Fruit fly (Drosophila melanogaster) whole organism, prepupa: Measurements from ENCODE around the gene Nrt.

Experiments used
- Blimp-1 ChIP-seq: fragments of 200-800 bp; sonication (Bioruptor generic); optimal IDR thresholded peaks from 3 replicates; lab custom pipeline; 2017; ENCODE audit warnings: missing biosample characterization, missing genetic modification characterization, mild to moderate bottlenecking, moderate library complexity, missing genetic modification reagents
- CG10631 ChIP-seq: fragments of 200-800 bp; sonication (Bioruptor generic); optimal IDR thresholded peaks from 2 replicates; lab custom pipeline; 2016; ENCODE audit warnings: missing biosample characterization, missing genetic modification characterization
- CG11294 ChIP-seq: fragments of 200-800 bp; sonication (Bioruptor generic); IDR thresholded peaks from 2 replicates; pipeline ENCODE4 v1.3.6; 2022; ENCODE audit warnings: missing biosample characterization, missing genetic modification characterization
- CG11762 ChIP-seq: fragments of 200-800 bp; sonication (Bioruptor generic); optimal IDR thresholded peaks from 3 replicates; lab custom pipeline; 2016; ENCODE audit warnings: missing biosample characterization, missing genetic modification characterization; ENCODE audit not compliant: insufficient read depth
- CG11902 ChIP-seq: fragments of 200-800 bp; sonication (Bioruptor generic); optimal IDR thresholded peaks from 3 replicates; lab custom pipeline; 2016; ENCODE audit warnings: missing biosample characterization, missing genetic modification characterization
- CG15336 ChIP-seq: fragments of 200-800 bp; sonication (Bioruptor generic); IDR thresholded peaks from 2 replicates; pipeline ENCODE4 v1.3.6; 2022; ENCODE audit warnings: missing biosample characterization, missing genetic modification characterization
- CG1621 ChIP-seq: fragments of 200-800 bp; sonication (Bioruptor generic); optimal IDR thresholded peaks from 3 replicates; lab custom pipeline; 2018; ENCODE audit warnings: missing biosample characterization, mild to moderate bottlenecking, missing genetic modification characterization
- CG16779 ChIP-seq: fragments of 200-800 bp; sonication (Bioruptor generic); optimal IDR thresholded peaks from 3 replicates; lab custom pipeline; 2017; ENCODE audit warnings: missing biosample characterization, mild to moderate bottlenecking, missing genetic modification characterization
- CG31627 ChIP-seq: fragments of 200-800 bp; sonication (Bioruptor generic); optimal IDR thresholded peaks from 3 replicates; lab custom pipeline; 2016; ENCODE audit warnings: missing biosample characterization, missing genetic modification characterization
- CG32006 ChIP-seq: fragments of 200-800 bp; sonication (Bioruptor generic); optimal IDR thresholded peaks from 3 replicates; lab custom pipeline; 2017; ENCODE audit warnings: missing biosample characterization, mild to moderate bottlenecking, missing genetic modification characterization
- CG3919 ChIP-seq: fragments of 200-800 bp; sonication (Bioruptor generic); optimal IDR thresholded peaks from 3 replicates; lab custom pipeline; 2016; ENCODE audit warnings: missing biosample characterization, missing genetic modification characterization
- CG4318 ChIP-seq: fragments of 200-800 bp; sonication (Bioruptor generic); optimal IDR thresholded peaks from 3 replicates; lab custom pipeline; 2017; ENCODE audit warnings: missing biosample characterization, mild to moderate bottlenecking, missing genetic modification characterization
- CG6276 ChIP-seq: fragments of 200-800 bp; sonication (Bioruptor generic); optimal IDR thresholded peaks from 2 replicates; lab custom pipeline; 2017; ENCODE audit warnings: missing biosample characterization, mild to moderate bottlenecking, missing genetic modification characterization
- CG6792 ChIP-seq: fragments of 200-800 bp; sonication (Bioruptor generic); optimal IDR thresholded peaks from 3 replicates; lab custom pipeline; 2016; ENCODE audit warnings: missing biosample characterization, missing genetic modification characterization
- CG6808 ChIP-seq: fragments of 200-800 bp; sonication (Bioruptor generic); optimal IDR thresholded peaks from 3 replicates; lab custom pipeline; 2017; ENCODE audit warnings: missing biosample characterization, missing genetic modification characterization, mild to moderate bottlenecking, moderate library complexity, missing genetic modification reagents
- CG7368 ChIP-seq: fragments of 200-800 bp; sonication (Bioruptor generic); optimal IDR thresholded peaks from 3 replicates; lab custom pipeline; 2016; ENCODE audit warnings: missing biosample characterization, missing genetic modification characterization
- CG8319 ChIP-seq: fragments of 200-800 bp; sonication (Bioruptor generic); optimal IDR thresholded peaks from 3 replicates; lab custom pipeline; 2016; ENCODE audit warnings: missing biosample characterization, missing genetic modification characterization
- CG8632 ChIP-seq: fragments of 200-800 bp; sonication (Bioruptor generic); optimal IDR thresholded peaks from 3 replicates; lab custom pipeline; 2016; ENCODE audit warnings: missing biosample characterization, missing genetic modification characterization
- CG9139 ChIP-seq: fragments of 200-800 bp; sonication (Bioruptor generic); optimal IDR thresholded peaks from 3 replicates; lab custom pipeline; 2017; ENCODE audit warnings: missing biosample characterization, mild to moderate bottlenecking, missing genetic modification characterization
- Eip75B ChIP-seq: fragments of 200-800 bp; sonication (Bioruptor generic); optimal IDR thresholded peaks from 3 replicates; lab custom pipeline; 2016; ENCODE audit warnings: missing biosample characterization, missing genetic modification characterization
- Eip78C ChIP-seq: fragments of 200-800 bp; sonication (Bioruptor generic); peaks from one replicate; lab custom pipeline; 2016; ENCODE audit warnings: missing biosample characterization, missing genetic modification characterization
- Ets21C ChIP-seq: fragments of 200-800 bp; sonication (Bioruptor generic); optimal IDR thresholded peaks from 3 replicates; lab custom pipeline; 2016; ENCODE audit warnings: missing biosample characterization, missing genetic modification characterization
- Ets96B ChIP-seq: fragments of 200-800 bp; optimal IDR thresholded peaks from 2 replicates; lab custom pipeline; 2019; ENCODE audit warnings: missing biosample characterization, mild to moderate bottlenecking, missing genetic modification characterization, moderate library complexity
- Gug ChIP-seq: fragments of 200-800 bp; sonication (Bioruptor generic); IDR thresholded peaks from 2 replicates; pipeline ENCODE4 v1.3.6; 2022; ENCODE audit warnings: missing biosample characterization, missing genetic modification characterization
- Hr38 ChIP-seq: sonication (Bioruptor generic); optimal IDR thresholded peaks from 2 replicates; lab custom pipeline; 2016; ENCODE audit warnings: missing biosample characterization, missing genetic modification characterization
- Hr39 ChIP-seq: fragments of 200-800 bp; sonication (Bioruptor generic); optimal IDR thresholded peaks from 2 replicates; lab custom pipeline; 2016; ENCODE audit warnings: missing biosample characterization, missing genetic modification characterization
- Hr4 ChIP-seq: fragments of 200-800 bp; sonication (Bioruptor generic); optimal IDR thresholded peaks from 3 replicates; lab custom pipeline; 2016; ENCODE audit warnings: missing biosample characterization, missing genetic modification characterization
- Lpt ChIP-seq: fragments of 200-800 bp; sonication (Bioruptor generic); optimal IDR thresholded peaks from 3 replicates; lab custom pipeline; 2016; ENCODE audit warnings: missing biosample characterization, missing genetic modification characterization
- Met ChIP-seq: fragments of 200-800 bp; sonication (Bioruptor generic); optimal IDR thresholded peaks from 3 replicates; lab custom pipeline; 2016; ENCODE audit warnings: missing biosample characterization, missing genetic modification characterization
- Smox ChIP-seq: fragments of 200-800 bp; sonication (Bioruptor generic); optimal IDR thresholded peaks from 3 replicates; lab custom pipeline; 2016; ENCODE audit warnings: missing biosample characterization, missing genetic modification characterization
- Sox102F ChIP-seq: fragments of 200-800 bp; sonication (Bioruptor generic); optimal IDR thresholded peaks from 2 replicates; lab custom pipeline; 2016; ENCODE audit warnings: missing biosample characterization, mild to moderate bottlenecking, missing genetic modification characterization
- Sox14 ChIP-seq: fragments of 200-800 bp; sonication (Bioruptor generic); optimal IDR thresholded peaks from 3 replicates; lab custom pipeline; 2016; ENCODE audit warnings: missing biosample characterization, missing genetic modification characterization
- Sox15 ChIP-seq: fragments of 200-800 bp; sonication (Bioruptor generic); optimal IDR thresholded peaks from 3 replicates; lab custom pipeline; 2016; ENCODE audit warnings: missing biosample characterization, missing genetic modification characterization
- achi ChIP-seq: fragments of 200-800 bp; sonication (Bioruptor generic); optimal IDR thresholded peaks from 3 replicates; lab custom pipeline; 2016; ENCODE audit warnings: missing biosample characterization, missing genetic modification characterization
- cyc ChIP-seq: fragments of 200-800 bp; sonication (Bioruptor generic); optimal IDR thresholded peaks from 3 replicates; lab custom pipeline; 2016; ENCODE audit warnings: missing biosample characterization, missing genetic modification characterization
- eg ChIP-seq: fragments of 200-800 bp; sonication (Bioruptor generic); IDR thresholded peaks from 3 replicates; pipeline ENCODE4 v1.3.6; 2022; ENCODE audit warnings: missing biosample characterization, missing genetic modification characterization
- esn ChIP-seq: fragments of 200-800 bp; sonication (Bioruptor generic); optimal IDR thresholded peaks from 2 replicates; lab custom pipeline; 2016; ENCODE audit warnings: missing biosample characterization, mild to moderate bottlenecking, missing genetic modification characterization, moderate library complexity
- fd59A ChIP-seq: fragments of 200-800 bp; sonication (Bioruptor generic); optimal IDR thresholded peaks from 2 replicates; lab custom pipeline; 2017; ENCODE audit warnings: missing biosample characterization, mild to moderate bottlenecking, missing genetic modification characterization, missing genetic modification reagents
- fd85E ChIP-seq: fragments of 200-800 bp; sonication (Bioruptor generic); optimal IDR thresholded peaks from 3 replicates; lab custom pipeline; 2016; ENCODE audit warnings: missing biosample characterization, missing genetic modification characterization
- lz ChIP-seq: fragments of 200-800 bp; sonication (Bioruptor generic); optimal IDR thresholded peaks from 3 replicates; lab custom pipeline; 2016; ENCODE audit warnings: missing biosample characterization, missing genetic modification characterization
- net ChIP-seq: fragments of 200-800 bp; sonication (Bioruptor generic); optimal IDR thresholded peaks from 3 replicates; lab custom pipeline; 2016; ENCODE audit warnings: missing biosample characterization, missing genetic modification characterization
- pdm3 ChIP-seq: fragments of 200-800 bp; sonication (Bioruptor generic); optimal IDR thresholded peaks from 3 replicates; lab custom pipeline; 2016; ENCODE audit warnings: missing biosample characterization, missing genetic modification characterization
- salr ChIP-seq, 2 experiments: fragments of 200-800 bp; sonication (Bioruptor generic); optimal IDR thresholded peaks; 3 replicates each; lab custom pipeline; 2016 to 2018; ENCODE audit warnings: missing biosample characterization in 2 of 2, missing genetic modification characterization in 2 of 2, mild to moderate bottlenecking in 1 of 2
- spab ChIP-seq: fragments of 200-800 bp; sonication (Bioruptor generic); optimal IDR thresholded peaks from 2 replicates; lab custom pipeline; 2017; ENCODE audit warnings: missing biosample characterization, mild to moderate bottlenecking, missing genetic modification characterization, missing genetic modification reagents
- svp ChIP-seq: fragments of 200-800 bp; sonication (Bioruptor generic); peaks from one replicate; lab custom pipeline; 2016; ENCODE audit warnings: missing biosample characterization, missing genetic modification characterization
- topi ChIP-seq: fragments of 200-800 bp; sonication (Bioruptor generic); optimal IDR thresholded peaks from 3 replicates; lab custom pipeline; 2016; ENCODE audit warnings: missing biosample characterization, missing genetic modification characterization
- vri ChIP-seq: fragments of 200-800 bp; sonication (Bioruptor generic); optimal IDR thresholded peaks from 3 replicates; lab custom pipeline; 2016; ENCODE audit warnings: missing biosample characterization, mild to moderate bottlenecking, missing genetic modification characterization

Gene Nrt

dm6 chr3L:16811908-16812307 is 46.0 kb downstream of the Nrt start:
- TF ChIP-seq Gug (0 out of 2 replicates have a peak, but pooled peaks have one; percentile 18), lz (GFP tag; lab: Kevin White, UChicago) (peak; percentile 11), CG6276 (GFP tag; lab: Kevin White, UChicago) (no peak), vri (GFP tag; lab: Kevin White, UChicago) (peak; percentile 28), cyc (GFP tag; lab: Kevin White, UChicago) (peak; percentile 19), Eip78C (peak; percentile 25)

dm6 chr3L:16813984-16814383 is 48.1 kb downstream of the Nrt start:
- no peak for TF ChIP-seq lz (GFP tag; lab: Kevin White, UChicago)
- TF ChIP-seq Smox (GFP tag; lab: Kevin White, UChicago) = no peak
- no peak for TF ChIP-seq CG11294 (GFP tag; lab: Robert Waterston, UW)
- TF ChIP-seq esn = no peak
- no peak for TF ChIP-seq CG8319 (GFP tag; lab: Kevin White, UChicago)
- no peak for TF ChIP-seq CG4318
- no peak for TF ChIP-seq Lpt (GFP tag; lab: Kevin White, UChicago)
- TF ChIP-seq CG3919 (GFP tag; lab: Kevin White, UChicago) = no peak
- no peak for TF ChIP-seq Sox102F

dm6 chr3L:16818063-16818462 is 52.2 kb downstream of the Nrt start:
- peak; percentile 86 for TF ChIP-seq net (GFP tag; lab: Kevin White, UChicago)
- TF ChIP-seq Eip78C = peak; percentile 99
- TF ChIP-seq CG6792 = peak; percentile 87
- 0 out of 2 replicates have a peak, but pooled peaks have one; percentile 31 for TF ChIP-seq CG11294 (GFP tag; lab: Robert Waterston, UW)
- peak; percentile 77 for TF ChIP-seq CG11902 (GFP tag; lab: Kevin White, UChicago)
- TF ChIP-seq fd59A (GFP tag; lab: Kevin White, UChicago) = peak; percentile 96
- peak; percentile 96 for TF ChIP-seq Ets96B (tag; lab: Kevin White, UChicago)
- TF ChIP-seq Hr39 = peak; percentile 86
- TF ChIP-seq Eip75B (GFP tag; lab: Kevin White, UChicago) = peak; percentile 94
- peak; percentile 96 for TF ChIP-seq CG6808 (GFP tag; lab: Kevin White, UChicago)
- peak; percentile 77 to 94 for TF ChIP-seq salr (GFP tag; optimal IDR thresholded peaks at IDR 0.05; lab: Kevin White, UChicago)
- peak; percentile 32 for TF ChIP-seq CG4318
- peak; percentile 90 for TF ChIP-seq vri (GFP tag; lab: Kevin White, UChicago)
- peak; percentile 92 for TF ChIP-seq pdm3 (GFP tag; lab: Kevin White, UChicago)
- TF ChIP-seq CG31627 (GFP tag; lab: Kevin White, UChicago) = peak; percentile 91
- peak; percentile 67 for TF ChIP-seq CG32006 (GFP tag; lab: Kevin White, UChicago)
- peak; percentile 46 for TF ChIP-seq Hr4 (GFP tag; lab: Kevin White, UChicago)
- TF ChIP-seq CG15336 (GFP tag; lab: Robert Waterston, UW) = peak; percentile 78
- peak; percentile 92 for TF ChIP-seq topi (GFP tag; lab: Kevin White, UChicago)
- TF ChIP-seq cyc (GFP tag; lab: Kevin White, UChicago) = peak; percentile 88
- TF ChIP-seq CG9139 (GFP tag; lab: Kevin White, UChicago) = peak; percentile 95
- TF ChIP-seq CG1621 = peak; percentile 95
- peak; percentile 89 for TF ChIP-seq CG10631 (GFP tag; lab: Kevin White, UChicago)
- peak; percentile 85 for TF ChIP-seq CG7368 (GFP tag; lab: Kevin White, UChicago)
- peak; percentile 80 for TF ChIP-seq Ets21C (GFP tag; lab: Kevin White, UChicago)
- peak; percentile 39 for TF ChIP-seq CG6276 (GFP tag; lab: Kevin White, UChicago)
- TF ChIP-seq spab = peak; percentile 97
- TF ChIP-seq achi (GFP tag; lab: Kevin White, UChicago) = peak; percentile 91
- TF ChIP-seq fd85E = peak; percentile 44
- peak; percentile 85 for TF ChIP-seq CG8319 (GFP tag; lab: Kevin White, UChicago)
- peak; percentile 91 for TF ChIP-seq CG8632
- no peak for TF ChIP-seq Hr38 (GFP tag; lab: Kevin White, UChicago)
- TF ChIP-seq CG11762 (GFP tag; lab: Kevin White, UChicago) = peak; percentile 81
- TF ChIP-seq Sox15 (GFP tag; lab: Kevin White, UChicago) = peak; percentile 75
- peak; percentile 68 for TF ChIP-seq CG16779 (tag; lab: Kevin White, UChicago)
- TF ChIP-seq Blimp-1 (GFP tag; lab: Kevin White, UChicago) = peak; percentile 79
- peak; percentile 97 for TF ChIP-seq svp (GFP tag; lab: Kevin White, UChicago)
- TF ChIP-seq eg (GFP tag; lab: Robert Waterston, UW) = peak; percentile 67; the same call in 2 of the 3 replicates
- TF ChIP-seq Sox14 (GFP tag; lab: Kevin White, UChicago) = peak; percentile 93
- peak; percentile 80 for TF ChIP-seq Lpt (GFP tag; lab: Kevin White, UChicago)
- peak; percentile 94 for TF ChIP-seq Met (GFP tag; lab: Kevin White, UChicago)
- peak; percentile 81 for TF ChIP-seq lz (GFP tag; lab: Kevin White, UChicago)
- TF ChIP-seq Smox (GFP tag; lab: Kevin White, UChicago) = peak; percentile 89
